Fruit fly (Drosophila melanogaster): ENCODE results near the gene CG13679.

CG13679 gene

dm6 chr3L:8157079-8157478 is 45.5 kb upstream of the CG13679 start:
- TF ChIP-seq CG4496 (GFP tag; IDR thresholded peaks at IDR 0.05) (no peak), CG34367 (tag; optimal IDR thresholded peaks at IDR 0.05) (peak; percentile 38), CG14655 (GFP tag; optimal IDR thresholded peaks at IDR 0.05) (no peak), gl (tag; optimal IDR thresholded peaks at IDR 0.05) (no peak), CG15710 (tag; optimal IDR thresholded peaks at IDR 0.05) (peak; percentile 68), rn (GFP tag; IDR thresholded peaks at IDR 0.05) (no peak), Pif1A (GFP tag; optimal IDR thresholded peaks at IDR 0.05) (peak; percentile 22), D1 (tag; optimal IDR thresholded peaks at IDR 0.05) (no peak), Snoo (tag; optimal IDR thresholded peaks at IDR 0.05) (peak; percentile 25), CG8301 (tag; optimal IDR thresholded peaks at IDR 0.05) (peak; percentile 5), CG10348 (GFP tag; IDR thresholded peaks at IDR 0.05) (no peak), EcR (GFP tag; optimal IDR thresholded peaks at IDR 0.05) (peak; percentile 48), fd96Ca (GFP tag; IDR thresholded peaks at IDR 0.05) (no peak), Pif1B (GFP tag; optimal IDR thresholded peaks at IDR 0.05) (peak; percentile 46), CG13204 (GFP tag; optimal IDR thresholded peaks at IDR 0.05) (no peak), CG12605 (GFP tag; IDR thresholded peaks at IDR 0.05) (no peak), CG9948 (tag; optimal IDR thresholded peaks at IDR 0.05) (no peak), CG17806 (tag; optimal IDR thresholded peaks at IDR 0.05) (peak; percentile 31), CG8159 (tag; optimal IDR thresholded peaks at IDR 0.05) (peak; percentile 62), CG32121 (GFP tag; IDR thresholded peaks at IDR 0.05) (0 out of 2 replicates have a peak, but pooled peaks have one; percentile 13), Ets98B (GFP tag; IDR thresholded peaks at IDR 0.05) (no peak)

DNA sequence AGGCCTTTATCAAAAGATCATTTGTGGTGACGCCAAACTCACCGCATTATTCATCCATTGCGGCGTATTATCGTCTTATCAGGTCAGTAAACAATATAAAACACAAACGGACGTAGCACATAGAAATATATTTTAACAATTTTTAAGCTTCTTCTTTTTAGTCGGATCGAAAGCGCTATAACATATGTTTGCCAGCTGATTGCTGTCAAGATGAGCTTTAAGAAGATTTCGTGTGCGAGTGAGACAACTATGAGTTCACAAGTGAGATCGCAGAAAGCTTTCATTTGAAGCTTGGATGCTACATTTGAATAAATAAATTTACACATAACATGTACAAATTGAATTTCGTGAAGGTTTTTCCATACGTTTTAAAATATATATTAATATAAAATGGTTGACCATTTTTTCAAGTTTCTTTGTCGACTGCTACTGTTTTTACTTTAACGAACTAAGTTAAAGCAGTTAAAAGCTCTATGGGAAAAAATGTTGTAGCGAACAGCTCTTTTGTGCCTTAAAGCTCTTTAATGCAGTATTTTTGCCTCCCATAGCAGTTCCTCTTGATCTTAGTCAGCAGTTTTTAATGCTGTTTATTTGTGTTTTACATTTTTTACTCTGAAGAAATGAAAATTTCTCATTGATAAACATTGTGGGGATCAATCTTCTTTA is 43.7 kb upstream of the CG13679 start, which contains the start of gene CG42445:
TSS of gene CG42445 (minus strand) at position 186 of the 666 bp plus-strand sequence.
- TF ChIP-seq rn (GFP tag; IDR thresholded peaks at IDR 0.05) (no peak), Snoo (tag; optimal IDR thresholded peaks at IDR 0.05) (no peak), CG34367 (tag; optimal IDR thresholded peaks at IDR 0.05) (no peak), CG13204 (GFP tag; optimal IDR thresholded peaks at IDR 0.05) (no peak), CG10348 (GFP tag; IDR thresholded peaks at IDR 0.05) (no peak), Ets98B (GFP tag; IDR thresholded peaks at IDR 0.05) (no peak), D1 (tag; optimal IDR thresholded peaks at IDR 0.05) (no peak), CG15710 (tag; optimal IDR thresholded peaks at IDR 0.05) (no peak), CG8159 (tag; optimal IDR thresholded peaks at IDR 0.05) (no peak), CG8301 (tag; optimal IDR thresholded peaks at IDR 0.05) (no peak), gl (tag; optimal IDR thresholded peaks at IDR 0.05) (no peak)

DNA sequence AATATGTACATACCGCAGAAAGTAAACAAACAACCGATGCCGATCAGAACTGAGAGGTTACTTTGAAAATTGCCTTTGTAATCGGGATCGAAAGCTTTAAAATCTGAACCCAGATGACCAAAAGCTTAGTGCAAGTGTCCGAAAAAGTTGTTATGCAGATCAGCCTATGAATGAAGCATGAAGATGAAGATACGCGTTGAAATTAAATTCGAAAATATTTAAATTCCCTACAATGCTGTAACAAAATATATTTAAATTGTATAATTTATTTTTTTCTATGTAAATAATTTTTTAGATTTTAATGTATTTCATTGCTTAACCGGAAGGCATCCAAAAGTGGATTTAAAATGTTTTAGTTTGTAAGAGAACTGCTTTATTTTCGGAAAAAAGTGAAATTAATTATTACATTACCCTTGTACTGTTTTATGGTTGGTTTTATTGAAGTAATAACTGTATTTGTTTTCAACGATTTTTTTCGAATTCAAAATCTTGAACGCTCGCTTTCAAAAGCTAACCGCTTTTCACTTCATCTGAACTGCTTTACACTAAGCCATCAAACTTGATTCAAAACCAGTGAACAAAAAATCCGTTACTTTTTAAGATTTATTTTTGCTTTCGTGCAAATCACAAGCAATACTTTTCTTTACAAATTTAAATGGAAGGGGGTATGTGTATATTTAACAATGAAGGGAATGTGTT is 42.7 kb upstream of the CG13679 start, which contains the start of gene CG43886:
TSS of gene CG43886 (minus strand) at position 51 of the 699 bp plus-strand sequence.
- TF ChIP-seq Pif1A (GFP tag; optimal IDR thresholded peaks at IDR 0.05) (no peak), CG15710 (tag; optimal IDR thresholded peaks at IDR 0.05) (no peak), CG8301 (tag; optimal IDR thresholded peaks at IDR 0.05) (no peak), D1 (tag; optimal IDR thresholded peaks at IDR 0.05) (peak; percentile 14), fd96Ca (GFP tag; IDR thresholded peaks at IDR 0.05) (no peak), CG13204 (GFP tag; optimal IDR thresholded peaks at IDR 0.05) (no peak), CG10348 (GFP tag; IDR thresholded peaks at IDR 0.05) (no peak), CG4496 (GFP tag; IDR thresholded peaks at IDR 0.05) (no peak)

dm6 chr3L:8165436-8165835 is 37.2 kb upstream of the CG13679 start, which contains the start of gene CG13675:
CG13675 (minus strand) TSS chr3L:8165518.
- no peak for TF ChIP-seq Pif1A (GFP tag; optimal IDR thresholded peaks at IDR 0.05)
- no peak for TF ChIP-seq CG9948 (tag; optimal IDR thresholded peaks at IDR 0.05)
- TF ChIP-seq CG15710 (tag; optimal IDR thresholded peaks at IDR 0.05), result no peak
- TF ChIP-seq Pif1B (GFP tag; optimal IDR thresholded peaks at IDR 0.05), result no peak
- no peak for TF ChIP-seq CG14655 (GFP tag; optimal IDR thresholded peaks at IDR 0.05)
- TF ChIP-seq CG4496 (GFP tag; IDR thresholded peaks at IDR 0.05), result peak; percentile 44; the same call in 1 of the 3 replicates
- no peak for TF ChIP-seq CG8301 (tag; optimal IDR thresholded peaks at IDR 0.05)

- no peak for TF ChIP-seq fd96Ca (GFP tag; IDR thresholded peaks at IDR 0.05)
- no peak for TF ChIP-seq CG13204 (GFP tag; optimal IDR thresholded peaks at IDR 0.05)
- no peak for TF ChIP-seq CG8159 (tag; optimal IDR thresholded peaks at IDR 0.05)
- TF ChIP-seq CG12605 (GFP tag; IDR thresholded peaks at IDR 0.05), result no peak
- no peak for TF ChIP-seq CG14655 (GFP tag; optimal IDR thresholded peaks at IDR 0.05)
- no peak for TF ChIP-seq CG15710 (tag; optimal IDR thresholded peaks at IDR 0.05)
- no peak for TF ChIP-seq Ets98B (GFP tag; IDR thresholded peaks at IDR 0.05)
- no peak for TF ChIP-seq CG34367 (tag; optimal IDR thresholded peaks at IDR 0.05)
- TF ChIP-seq CG17806 (tag; optimal IDR thresholded peaks at IDR 0.05), result no peak
- TF ChIP-seq Pif1A (GFP tag; optimal IDR thresholded peaks at IDR 0.05), result no peak
Measured at dm6 chr3L:8175818-8176217, 26.8 kb upstream of the CG13679 start, which contains the start of gene RecQ4. RecQ4 (minus strand) TSS chr3L:8175978.

All from whole organism, pupa.